Worm (Caenorhabditis elegans): Measurements from ENCODE around the gene srd-70.
A peak's percentile ranks its signal among the peaks of the same experiment; 100 is the strongest.

- TF ChIP-seq pha-4 (tag; optimal IDR thresholded peaks at IDR 0.05) (no peak), ceh-24 (tag; optimal IDR thresholded peaks at IDR 0.05) (no peak), ets-4 (tag; optimal IDR thresholded peaks at IDR 0.05) (no peak), Y22D7AL.16 (tag; optimal IDR thresholded peaks at IDR 0.05) (no peak), ama-1 (optimal IDR thresholded peaks at IDR 0.05) (no peak), ztf-16 (tag; optimal IDR thresholded peaks at IDR 0.05) (no peak), hlh-30 (tag; optimal IDR thresholded peaks at IDR 0.05; ENCODE audit: insufficient read depth) (peak; percentile 36), fkh-6 (tag; optimal IDR thresholded peaks at IDR 0.05) (no peak), zip-5 (tag; optimal IDR thresholded peaks at IDR 0.05) (no peak), sox-2 (GFP tag; IDR thresholded peaks at IDR 0.05) (no peak), nfya-1 (tag; optimal IDR thresholded peaks at IDR 0.05) (peak; percentile 19), ceh-18 (tag; optimal IDR thresholded peaks at IDR 0.05) (no peak), ceh-9 (tag; optimal IDR thresholded peaks at IDR 0.05) (no peak), F13H6.1 (tag; optimal IDR thresholded peaks at IDR 0.05) (no peak)
These were observed 36.1 kb upstream of the srd-70 start for ce11 chrV:20417809-20418208.
